Worm (Caenorhabditis elegans): ENCODE measurements around the gene nspc-17.

nspc-17 gene

DNA sequence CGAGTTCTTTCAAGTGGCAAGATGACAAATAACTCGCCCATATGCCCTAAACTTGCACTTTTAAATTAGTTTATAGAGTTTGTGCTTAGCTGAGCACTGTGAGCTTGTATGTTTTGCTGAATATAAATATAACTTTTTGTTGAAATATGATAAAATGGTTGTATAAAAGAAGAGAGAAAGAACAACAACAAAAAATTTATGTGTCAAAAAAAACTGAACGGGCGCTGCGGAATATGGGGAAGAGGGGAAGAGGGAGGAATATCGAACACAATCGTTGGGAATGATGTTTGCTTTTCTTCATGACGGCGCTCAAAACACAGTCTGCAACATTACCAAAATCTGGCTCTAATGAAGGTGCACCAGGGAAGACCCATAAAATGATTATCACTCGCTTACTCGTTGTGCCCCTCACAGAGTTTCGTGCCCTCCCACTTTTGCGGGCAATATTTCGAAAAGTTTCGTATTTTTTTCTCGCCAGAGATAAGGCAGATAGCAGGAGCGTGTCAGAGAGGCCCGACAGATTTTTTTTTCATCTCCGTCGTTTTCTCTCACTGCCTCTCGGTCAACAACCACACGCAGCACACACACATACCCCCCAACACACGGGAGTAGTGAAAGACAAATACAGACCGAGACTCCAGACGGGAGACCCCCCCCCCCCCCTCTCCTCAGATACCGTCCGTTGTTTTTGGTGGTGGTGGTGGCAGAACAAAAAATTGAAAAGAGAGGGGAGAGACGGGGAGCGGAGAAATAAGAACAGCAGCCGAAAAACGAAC lies 19.2 kb downstream of the nspc-17 start (continued):
- no peak for TF ChIP-seq fkh-10 (GFP tag; optimal IDR thresholded peaks at IDR 0.05)
- TF ChIP-seq nhr-237 (tag; optimal IDR thresholded peaks at IDR 0.05): peak; percentile 54
- TF ChIP-seq ceh-90 (tag; optimal IDR thresholded peaks at IDR 0.05): no peak
- peak; percentile 9 for TF ChIP-seq F16B12.6 (tag; optimal IDR thresholded peaks at IDR 0.05)
- no peak for TF ChIP-seq ceh-88 (GFP tag; IDR thresholded peaks at IDR 0.05)
- TF ChIP-seq mep-1 (tag; optimal IDR thresholded peaks at IDR 0.05): peak; percentile 33
- TF ChIP-seq nhr-76 (tag; optimal IDR thresholded peaks at IDR 0.05): no peak
- TF ChIP-seq hlh-4 (tag; optimal IDR thresholded peaks at IDR 0.05): no peak
- no peak for TF ChIP-seq nhr-11 (tag; optimal IDR thresholded peaks at IDR 0.05)
- TF ChIP-seq jun-1 (tag; optimal IDR thresholded peaks at IDR 0.05): peak; percentile 7
- peak; percentile 83 for TF ChIP-seq rnt-1 (tag; optimal IDR thresholded peaks at IDR 0.05)
- no peak for TF ChIP-seq C04F5.9 (tag; optimal IDR thresholded peaks at IDR 0.05)
- peak; percentile 71 for TF ChIP-seq snu-23 (GFP tag; optimal IDR thresholded peaks at IDR 0.05)
- TF ChIP-seq fkh-4 (tag; optimal IDR thresholded peaks at IDR 0.05; ENCODE audit: borderline replicate concordance): no peak
- peak; percentile 82 for TF ChIP-seq nhr-71 (tag; optimal IDR thresholded peaks at IDR 0.05)
- peak in 1 of 2 experiments; percentile 10 for TF ChIP-seq efl-1 (optimal IDR thresholded peaks at IDR 0.05)
- TF ChIP-seq efl-1 (GFP tag; optimal IDR thresholded peaks at IDR 0.05 in 1 of 2): peak in 1 of 2 experiments; percentile 93
- no peak for TF ChIP-seq mab-9 (GFP tag; IDR thresholded peaks at IDR 0.05)
- no peak for TF ChIP-seq aha-1 (tag; optimal IDR thresholded peaks at IDR 0.05)
- peak; percentile 91 for TF ChIP-seq lin-14 (GFP tag; optimal IDR thresholded peaks at IDR 0.05)
- no peak for TF ChIP-seq zip-4 (GFP tag; optimal IDR thresholded peaks at IDR 0.05)
- no peak for TF ChIP-seq nhr-84 (tag; optimal IDR thresholded peaks at IDR 0.05)
- peak; percentile 96 for TF ChIP-seq nhr-85 (tag)
- peak; percentile 14 to 42 for TF ChIP-seq lsy-2 (tag; optimal IDR thresholded peaks at IDR 0.05)
- TF ChIP-seq dpl-1 (GFP tag; optimal IDR thresholded peaks at IDR 0.05): peak in 1 of 3 experiments; percentile 10
- TF ChIP-seq ceh-8 (GFP tag; optimal IDR thresholded peaks at IDR 0.05): no peak
- TF ChIP-seq ceh-63 (GFP tag; optimal IDR thresholded peaks at IDR 0.05): no peak
- peak; percentile 17 for TF ChIP-seq skn-1 (tag; optimal IDR thresholded peaks at IDR 0.05)
- no peak for TF ChIP-seq nhr-28 (tag; optimal IDR thresholded peaks at IDR 0.05)
- TF ChIP-seq unc-130 (tag; optimal IDR thresholded peaks at IDR 0.05): no peak
- TF ChIP-seq elt-3 (tag; optimal IDR thresholded peaks at IDR 0.05): peak; percentile 26 to 98 (median 58)
- TF ChIP-seq ces-1 (GFP tag; optimal IDR thresholded peaks at IDR 0.05): no peak
- TF ChIP-seq ztf-11 (tag; optimal IDR thresholded peaks at IDR 0.05): no peak
- peak; percentile 39 for TF ChIP-seq nhr-47 (tag; optimal IDR thresholded peaks at IDR 0.05)
- no peak for TF ChIP-seq lin-15B (tag; optimal IDR thresholded peaks at IDR 0.05)
- no peak for TF ChIP-seq blmp-1 (tag; optimal IDR thresholded peaks at IDR 0.05)
- no peak for TF ChIP-seq hpl-2 (GFP tag; optimal IDR thresholded peaks at IDR 0.05)
- peak; percentile 73 for TF ChIP-seq nhr-19 (GFP tag; conservative IDR thresholded peaks at IDR 0.05)
- TF ChIP-seq mef-2 (tag; optimal IDR thresholded peaks at IDR 0.05): no peak

DNA sequence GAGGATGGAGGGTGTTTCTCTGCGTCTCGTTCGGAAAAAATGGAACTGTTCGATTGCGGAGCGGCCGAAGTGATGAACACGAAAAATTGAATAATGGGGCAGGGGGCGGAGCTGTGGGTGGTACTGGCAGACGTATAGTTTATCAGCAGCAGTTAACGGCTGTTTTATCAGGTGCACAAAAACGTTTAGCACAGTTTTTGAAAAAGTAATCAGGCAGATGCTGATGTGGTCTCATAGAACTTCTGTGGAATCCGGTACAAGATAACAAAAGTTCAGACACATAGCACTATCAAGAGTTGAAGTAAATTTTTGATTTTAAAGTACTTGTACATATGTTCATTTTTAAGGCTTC lies 20.5 kb downstream of the nspc-17 start:
- TF ChIP-seq elt-2 (tag; optimal IDR thresholded peaks at IDR 0.05): peak; percentile 30
- no peak for TF ChIP-seq tlp-1 (tag; optimal IDR thresholded peaks at IDR 0.05)

Measured in whole organism, L1 larva.